Fruit fly (Drosophila melanogaster) whole organism, pupa: ENCODE results near the gene CG11317.
A peak's percentile ranks its signal among the peaks of the same experiment; 100 is the strongest.

ENCODE experiments used
- CG12605 ChIP-seq: fragments of 200-800 bp; sonication (Bioruptor generic); IDR thresholded peaks from 2 replicates; pipeline ENCODE4 v1.3.6; 2022; ENCODE audit warnings: missing biosample characterization, missing genetic modification characterization
- CG13204 ChIP-seq: fragments of 200-800 bp; sonication (Bioruptor generic); optimal IDR thresholded peaks from 2 replicates; lab custom pipeline; 2018; ENCODE audit warnings: missing biosample characterization, mild to moderate bottlenecking, missing genetic modification characterization, moderate library complexity
- CG15710 ChIP-seq: fragments of 200-800 bp; sonication (Bioruptor generic); optimal IDR thresholded peaks from 2 replicates; lab custom pipeline; 2018; ENCODE audit warnings: missing biosample characterization, mild to moderate bottlenecking, missing genetic modification characterization, moderate library complexity
- CG17806 ChIP-seq: fragments of 200-800 bp; sonication (Bioruptor generic); optimal IDR thresholded peaks from 2 replicates; lab custom pipeline; 2018; ENCODE audit warnings: missing biosample characterization, mild to moderate bottlenecking, missing genetic modification characterization, moderate library complexity
- CG32121 ChIP-seq: fragments of 200-800 bp; sonication (Bioruptor generic); IDR thresholded peaks from 2 replicates; pipeline ENCODE4 v1.3.6; 2022; ENCODE audit warnings: missing biosample characterization, missing genetic modification characterization
- CG34367 ChIP-seq: fragments of 200-800 bp; sonication (Bioruptor generic); optimal IDR thresholded peaks from 2 replicates; lab custom pipeline; 2018; ENCODE audit warnings: missing biosample characterization, mild to moderate bottlenecking, missing genetic modification characterization
- CG8159 ChIP-seq: fragments of 200-800 bp; sonication (Bioruptor generic); optimal IDR thresholded peaks from 3 replicates; lab custom pipeline; 2018; ENCODE audit warnings: missing biosample characterization, mild to moderate bottlenecking, missing genetic modification characterization, moderate library complexity
- CG8301 ChIP-seq: fragments of 200-800 bp; sonication (Bioruptor generic); optimal IDR thresholded peaks from 2 replicates; lab custom pipeline; 2018; ENCODE audit warnings: missing biosample characterization, mild to moderate bottlenecking, missing genetic modification characterization
- CG9948 ChIP-seq: fragments of 200-800 bp; sonication (Bioruptor generic); optimal IDR thresholded peaks from 2 replicates; lab custom pipeline; 2018; ENCODE audit warnings: missing biosample characterization, mild to moderate bottlenecking, missing genetic modification characterization, moderate library complexity
- D1 ChIP-seq: fragments of 200-800 bp; sonication (Bioruptor generic); optimal IDR thresholded peaks from 2 replicates; lab custom pipeline; 2018; ENCODE audit warnings: missing biosample characterization, mild to moderate bottlenecking, missing genetic modification characterization, moderate library complexity
- EcR ChIP-seq: fragments of 200-800 bp; sonication (Bioruptor generic); optimal IDR thresholded peaks from 3 replicates; lab custom pipeline; 2019; ENCODE audit warnings: missing biosample characterization, missing genetic modification characterization, mild to moderate bottlenecking, moderate library complexity, missing genetic modification reagents
- Ets98B ChIP-seq: fragments of 200-800 bp; sonication (Bioruptor generic); IDR thresholded peaks from 2 replicates; pipeline ENCODE4 v1.3.6; 2022; ENCODE audit warnings: missing biosample characterization, missing genetic modification characterization
- Snoo ChIP-seq: fragments of 200-800 bp; sonication (Bioruptor generic); optimal IDR thresholded peaks from 3 replicates; lab custom pipeline; 2017; ENCODE audit warnings: missing biosample characterization, mild to moderate bottlenecking, missing genetic modification characterization, inconsistent platforms
- gl ChIP-seq: fragments of 200-800 bp; sonication (Bioruptor generic); optimal IDR thresholded peaks from 2 replicates; lab custom pipeline; 2018; ENCODE audit warnings: missing biosample characterization, mild to moderate bottlenecking, missing genetic modification characterization

DNA sequence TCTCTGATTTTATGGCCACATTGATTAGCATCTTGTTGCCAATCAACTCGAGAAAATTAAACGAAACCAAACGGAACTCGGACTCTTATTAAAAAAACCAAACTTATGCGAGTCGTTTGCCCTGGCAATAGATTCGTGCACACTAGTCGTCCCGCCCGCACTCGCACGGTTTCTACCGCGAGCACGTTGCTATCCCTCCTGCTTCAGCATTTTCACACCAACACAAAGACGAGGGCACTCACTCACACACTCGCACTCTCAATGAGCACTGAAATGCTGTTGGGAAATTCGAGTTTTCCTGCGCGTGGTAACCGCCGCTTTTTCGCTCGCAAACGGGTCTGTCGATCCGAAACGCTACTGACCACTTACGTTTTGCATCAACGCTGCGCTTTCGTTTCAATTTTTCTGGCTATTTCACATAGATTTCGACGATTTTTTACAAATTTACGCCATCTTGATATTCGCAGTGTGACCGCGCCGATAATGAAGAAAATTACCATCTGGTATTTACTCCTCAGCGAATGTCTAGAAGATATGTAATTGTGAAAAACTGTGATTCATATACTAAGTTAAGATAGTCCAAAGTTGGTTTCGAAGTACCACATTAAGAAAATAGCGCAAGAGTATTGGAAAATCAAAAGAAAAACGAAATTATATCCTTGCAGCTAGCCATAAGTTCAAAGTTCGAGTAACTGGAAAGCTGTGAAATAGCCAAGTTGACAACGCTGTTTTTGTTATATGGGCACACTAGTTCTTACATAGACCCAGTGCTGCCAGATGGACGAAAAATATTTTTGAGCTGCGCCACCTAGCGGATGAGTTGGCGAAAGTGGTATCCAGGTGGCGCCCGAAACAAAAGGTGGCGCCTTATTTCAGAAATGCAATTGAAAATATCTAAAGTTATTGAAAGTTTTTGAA, 36.2 kb downstream of the CG11317 start, which contains the start of gene dco:
- TF ChIP-seq CG8301 (tag; lab: Kevin White, UChicago) (no peak), CG15710 (tag; lab: Kevin White, UChicago) (no peak), gl (tag; lab: Kevin White, UChicago) (no peak), Ets98B (GFP tag; lab: Robert Waterston, UW) (0 out of 2 replicates have a peak, but pooled peaks have one; percentile 21), CG9948 (tag; lab: Kevin White, UChicago) (no peak), CG13204 (GFP tag; lab: Kevin White, UChicago) (no peak), CG12605 (GFP tag; lab: Robert Waterston, UW) (no peak), Snoo (tag; lab: Kevin White, UChicago) (no peak), D1 (tag; lab: Kevin White, UChicago) (no peak), CG17806 (tag; lab: Kevin White, UChicago) (peak; percentile 22), CG8159 (tag; lab: Kevin White, UChicago) (no peak), CG32121 (GFP tag; lab: Robert Waterston, UW) (no peak), EcR (GFP tag; lab: Kevin White, UChicago) (no peak), CG34367 (tag; lab: Kevin White, UChicago) (no peak)
